Fruit fly (Drosophila melanogaster) S2 (cell line): ENCODE measurements around the gene Ppat-Dpck.

Experiments used
- CG8478 ChIP-seq: fragments of >200 bp; optimal IDR thresholded peaks from 2 replicates; lab custom pipeline; 2018
- CTCF ChIP-seq, 2 experiments: fragments of >200 bp; optimal IDR thresholded peaks; 2 replicates each; lab custom pipeline; 2018

The Ppat-Dpck gene

DNA sequence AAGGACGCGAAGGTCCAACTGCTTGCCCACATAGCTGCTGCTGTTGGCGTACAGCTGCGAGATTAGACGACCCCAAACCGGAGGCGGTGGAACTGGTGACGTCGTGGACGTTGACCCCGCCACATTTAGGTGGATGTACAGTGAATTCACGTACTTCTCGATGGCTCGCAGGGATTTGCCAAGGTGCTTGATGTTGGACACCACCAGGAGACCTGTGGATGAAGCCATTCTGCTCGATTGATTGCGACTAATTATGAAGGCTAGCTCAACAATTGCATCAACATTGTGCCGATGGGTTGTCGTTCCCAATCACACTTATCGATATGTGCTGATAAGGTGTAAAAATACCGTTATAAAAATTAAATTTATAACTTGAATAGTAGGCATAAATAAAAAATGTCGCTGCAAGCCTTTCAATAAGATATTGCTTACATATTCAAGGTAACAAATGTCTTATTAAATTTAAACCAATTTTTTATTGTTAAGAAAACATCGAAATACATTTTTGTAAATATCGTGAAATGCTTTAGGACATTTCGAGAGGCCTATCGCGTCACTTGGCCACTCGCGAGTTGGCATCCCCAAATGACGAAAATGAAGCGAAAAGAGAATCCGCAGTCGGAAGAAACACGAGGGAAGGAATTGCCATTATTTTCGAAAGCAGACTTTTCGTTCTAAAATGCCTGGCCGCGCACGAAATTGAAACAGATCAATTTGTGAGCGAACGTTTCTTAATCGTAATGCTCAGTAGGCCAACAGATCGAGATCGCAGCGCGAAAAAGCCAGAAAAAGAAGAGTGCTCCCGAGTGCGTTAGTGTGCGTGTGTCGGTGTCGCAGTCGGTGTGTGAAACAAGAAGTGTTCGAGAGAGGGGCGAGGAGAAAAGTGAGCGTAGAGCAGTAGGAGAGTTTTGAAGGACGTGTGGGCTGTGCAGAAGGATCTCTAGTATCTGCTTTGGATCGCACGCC is at the start of gene Ppat-Dpck, which contains the start of gene scny:
Gene Ppat-Dpck, minus strand, starts transcription at position 263 of the 966 bp plus-strand sequence.
Gene scny, plus strand, starts transcription at position 471 of the 966 bp plus-strand sequence.
- TF ChIP-seq CG8478 (lab: Kevin White, UChicago) (no peak), CTCF (optimal IDR thresholded peaks at IDR 0.05; lab: Kevin White, UChicago) (peak in 1 of 2 experiments; percentile 6)

DNA sequence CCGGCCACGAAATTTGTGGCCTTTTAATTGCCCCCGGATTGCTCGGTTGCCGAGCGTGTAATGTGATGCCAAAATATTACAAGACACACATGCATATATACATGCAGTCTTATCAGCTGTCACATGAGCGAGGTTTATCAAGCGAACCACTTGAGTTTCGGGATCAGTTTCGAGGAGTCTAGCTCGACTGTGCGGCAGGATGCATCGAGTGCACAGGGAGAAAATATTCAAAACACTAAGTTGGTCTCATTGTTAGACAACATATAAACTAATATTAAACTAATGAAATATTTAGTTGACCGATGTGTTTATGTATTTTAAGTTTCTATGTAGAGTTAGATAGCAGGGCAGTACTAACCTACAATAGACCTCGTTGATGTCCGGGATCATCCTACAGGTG is 48.6 kb upstream of the Ppat-Dpck start:
- no peak for TF ChIP-seq CTCF (optimal IDR thresholded peaks at IDR 0.05; lab: Kevin White, UChicago)
- no peak for TF ChIP-seq CG8478 (lab: Kevin White, UChicago)

DNA sequence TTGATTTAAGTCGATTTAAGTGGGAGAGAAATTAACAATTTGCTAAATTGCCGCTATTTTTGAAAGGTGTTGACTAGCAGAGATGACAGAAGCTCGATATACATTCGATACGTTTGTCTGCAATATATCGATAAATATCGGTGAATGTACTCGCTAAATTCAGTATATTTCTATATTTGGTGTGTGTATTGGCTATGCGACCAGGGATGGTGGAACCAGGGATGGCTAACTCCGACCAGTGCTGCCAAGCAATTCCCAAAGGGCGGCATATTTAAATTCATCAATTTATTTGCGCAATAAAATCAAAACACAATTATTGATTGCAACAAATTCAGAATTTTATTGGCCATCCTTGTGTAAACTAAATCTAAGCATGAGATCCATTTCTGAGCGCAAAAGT is 44.4 kb upstream of the Ppat-Dpck start, which contains the start of gene mad2:
Gene mad2, minus strand, starts transcription at position 78 of the 400 bp plus-strand sequence.
- TF ChIP-seq CTCF (optimal IDR thresholded peaks at IDR 0.05; lab: Kevin White, UChicago): peak; percentile 42 to 64
- TF ChIP-seq CG8478 (lab: Kevin White, UChicago): no peak

DNA sequence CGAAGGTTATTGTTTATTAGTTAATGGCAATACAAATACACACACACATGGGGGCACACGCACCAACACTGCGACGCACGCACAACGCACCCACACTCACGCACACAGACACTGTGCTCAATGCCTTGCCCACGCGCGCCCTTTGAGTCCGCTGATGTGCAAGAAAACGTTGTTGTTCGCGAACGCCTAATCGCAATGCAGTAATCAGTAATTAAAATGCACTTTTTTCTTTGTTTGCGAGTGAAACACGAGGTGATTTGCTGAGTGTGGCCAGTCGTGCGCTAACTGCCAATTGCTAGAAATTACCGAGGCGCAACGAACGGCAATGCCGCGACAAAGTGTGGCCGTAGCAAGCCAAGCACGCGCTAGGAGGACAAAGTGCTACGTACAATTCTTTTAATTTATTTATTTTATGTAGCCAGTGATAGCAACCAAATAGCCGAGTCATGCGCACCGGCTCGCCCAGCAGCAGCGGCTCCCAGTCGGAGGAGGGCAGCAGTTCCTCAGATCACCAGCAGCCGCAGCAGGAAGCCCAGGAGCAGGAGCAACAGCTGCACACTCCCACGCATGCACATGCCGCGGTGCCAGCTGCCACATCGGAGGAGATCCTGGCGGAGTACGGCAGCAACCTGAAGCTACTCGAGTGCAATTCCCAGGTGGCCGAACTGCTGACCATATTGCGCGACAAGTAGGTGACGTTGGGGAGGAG is 42.2 kb upstream of the Ppat-Dpck start, which contains the start of the genes S6k and kri:
Gene S6k, minus strand, starts transcription at position 299 of the 709 bp plus-strand sequence.
Gene kri, plus strand, starts transcription at position 341 of the 709 bp plus-strand sequence.
- no peak for TF ChIP-seq CG8478 (lab: Kevin White, UChicago)
- TF ChIP-seq CTCF (optimal IDR thresholded peaks at IDR 0.05; lab: Kevin White, UChicago): peak; percentile 0 to 18

DNA sequence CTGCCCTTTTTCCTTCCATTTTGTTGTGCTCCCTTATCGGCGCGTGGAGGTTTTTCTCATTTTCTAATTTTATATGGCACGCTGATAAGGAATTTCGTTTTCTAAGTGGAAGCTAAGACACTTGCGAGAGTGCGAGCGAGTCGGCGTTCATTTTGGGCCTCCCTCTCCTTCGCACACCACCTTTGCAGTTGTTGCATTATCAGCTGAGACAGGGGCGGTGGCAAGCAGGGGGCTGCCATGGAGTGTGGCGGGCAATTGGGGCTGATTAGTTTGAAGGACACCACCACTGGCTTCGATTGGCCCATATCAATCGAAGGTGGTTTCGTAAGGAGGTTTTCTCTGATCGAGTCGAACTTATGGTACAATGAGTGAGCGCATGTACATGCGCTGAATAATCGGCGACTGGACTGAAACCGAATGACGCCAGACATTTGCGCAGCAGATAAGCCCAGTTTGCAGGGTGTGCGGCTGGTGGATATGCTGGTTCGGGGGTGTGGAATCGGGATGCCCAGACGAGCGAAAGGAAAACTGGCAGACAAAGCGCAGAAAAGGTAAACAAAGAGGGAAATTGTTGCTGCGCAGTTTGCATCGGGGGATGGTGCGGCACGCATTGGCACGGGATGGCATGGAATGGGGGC is 41.2 kb upstream of the Ppat-Dpck start:
- TF ChIP-seq CTCF (optimal IDR thresholded peaks at IDR 0.05; lab: Kevin White, UChicago) (no peak), CG8478 (lab: Kevin White, UChicago) (no peak)

DNA sequence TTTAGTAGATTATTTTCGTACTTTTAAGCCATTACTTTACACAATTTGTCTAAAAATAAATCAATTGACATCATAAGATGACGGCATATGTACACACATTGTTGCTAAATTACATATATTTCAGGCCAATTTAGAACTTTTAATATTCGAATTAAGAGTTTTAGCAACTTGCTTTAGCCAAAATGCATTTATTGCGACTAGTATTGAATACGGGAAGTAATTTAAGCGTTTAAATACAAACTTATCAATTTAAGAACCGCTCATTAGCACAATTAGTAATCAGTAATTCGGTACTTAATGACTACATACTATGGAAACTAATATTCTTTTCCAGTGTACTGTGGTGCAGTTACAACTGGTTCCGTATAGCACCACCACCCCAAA is 40.6 kb upstream of the Ppat-Dpck start:
- no peak for TF ChIP-seq CTCF (optimal IDR thresholded peaks at IDR 0.05; lab: Kevin White, UChicago)
- no peak for TF ChIP-seq CG8478 (lab: Kevin White, UChicago)

DNA sequence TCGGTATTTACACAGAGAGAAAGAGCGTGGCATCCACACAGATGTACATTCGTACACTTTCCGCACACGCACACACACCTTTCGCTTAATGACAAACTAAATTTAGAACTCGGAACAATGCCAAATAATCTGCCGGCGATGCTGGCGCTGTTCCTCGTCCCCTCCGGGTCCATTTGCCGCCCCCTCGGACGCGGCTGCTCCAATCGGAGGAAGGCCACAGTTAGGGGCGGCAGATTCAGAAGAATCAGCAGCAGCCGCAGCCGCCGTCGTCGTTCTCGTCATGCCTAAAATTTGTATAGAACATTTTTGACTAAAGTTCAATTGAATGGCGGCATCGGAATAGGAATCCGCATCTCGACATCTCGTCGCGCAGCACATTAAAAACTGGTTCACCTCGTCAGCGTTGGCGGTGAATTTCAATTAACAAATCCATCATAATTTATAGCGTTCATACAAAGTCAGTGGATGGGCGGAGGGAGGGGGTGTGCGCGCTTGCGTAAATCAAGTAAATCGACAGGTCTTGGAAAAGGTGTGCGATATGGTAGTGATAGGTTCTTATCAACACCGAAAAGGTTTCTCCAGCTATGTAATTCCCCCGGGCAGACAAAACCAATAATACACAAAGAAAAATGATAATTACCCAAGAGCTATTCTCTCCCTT is 40.1 kb upstream of the Ppat-Dpck start:
- TF ChIP-seq CTCF (optimal IDR thresholded peaks at IDR 0.05; lab: Kevin White, UChicago) (no peak), CG8478 (lab: Kevin White, UChicago) (no peak)

DNA sequence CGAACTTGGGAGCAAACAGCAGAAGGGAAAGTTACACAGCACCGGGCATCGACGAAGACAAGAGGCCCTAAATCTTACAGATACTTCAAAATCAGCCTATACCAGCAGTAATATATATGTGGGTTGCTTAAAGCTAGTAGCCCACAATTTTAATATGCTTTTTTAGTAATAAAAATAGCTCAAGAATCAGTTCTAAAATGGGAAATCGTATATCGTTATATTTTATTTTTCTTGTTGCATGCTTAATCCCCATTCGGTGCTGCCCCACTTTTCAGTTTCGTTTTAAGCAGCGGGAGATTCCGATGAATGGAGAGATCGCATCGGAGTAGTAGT is 39.5 kb upstream of the Ppat-Dpck start:
- TF ChIP-seq CG8478 (lab: Kevin White, UChicago) (no peak), CTCF (optimal IDR thresholded peaks at IDR 0.05; lab: Kevin White, UChicago) (no peak)

DNA sequence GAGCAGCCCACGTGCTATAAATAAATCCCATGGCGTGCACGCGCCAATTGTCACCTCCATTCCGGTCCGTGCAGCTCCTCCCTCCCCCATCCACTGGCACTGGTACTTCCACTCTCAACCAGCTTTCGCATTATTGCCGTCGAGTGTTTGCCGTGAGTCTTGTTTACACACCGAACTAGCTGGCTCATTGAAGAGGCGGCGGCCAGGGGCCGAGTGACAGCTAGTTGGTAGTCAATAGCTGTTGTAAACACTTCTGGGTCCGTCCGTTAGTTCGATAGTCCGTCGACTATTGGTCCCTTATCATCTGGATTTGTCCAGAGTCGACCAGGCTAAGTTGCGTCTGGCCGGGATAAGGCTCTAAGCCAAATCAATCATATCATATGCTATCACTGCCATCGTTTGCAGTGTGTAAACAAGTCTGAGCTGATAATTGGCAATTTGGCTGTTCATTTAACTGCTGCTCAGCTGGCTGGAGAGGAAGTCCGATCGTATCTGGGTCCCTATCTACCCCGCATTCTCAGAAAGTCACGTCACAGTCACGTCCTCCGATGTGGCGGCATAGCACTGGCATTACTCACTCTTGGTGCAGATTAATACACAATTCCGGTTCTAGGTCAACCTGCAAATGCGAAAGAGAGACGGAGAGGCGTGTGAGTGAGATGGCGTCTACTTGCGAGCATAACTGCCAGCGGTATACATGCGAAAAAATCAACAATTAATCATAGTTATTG is 38.9 kb upstream of the Ppat-Dpck start:
- no peak for TF ChIP-seq CG8478 (lab: Kevin White, UChicago)
- TF ChIP-seq CTCF (optimal IDR thresholded peaks at IDR 0.05; lab: Kevin White, UChicago): no peak

DNA sequence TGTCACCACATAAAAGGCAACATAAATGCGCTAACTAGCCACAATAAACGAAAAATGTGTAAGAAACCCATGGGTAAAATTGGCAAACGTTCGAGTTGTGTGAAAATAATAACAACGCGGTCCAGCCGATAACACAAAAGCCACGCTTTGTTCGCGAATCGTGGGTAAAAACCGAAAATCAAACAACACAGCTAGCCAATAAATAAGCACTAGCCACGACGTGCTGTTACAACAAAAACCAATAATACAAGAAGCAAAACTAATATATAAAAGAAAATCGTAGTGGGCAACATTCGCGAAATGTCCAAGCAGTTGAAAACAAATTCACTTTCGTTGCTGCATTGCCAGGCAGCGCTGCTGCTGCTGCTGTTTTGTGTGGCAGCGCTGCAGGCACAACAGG is 34.1 kb upstream of the Ppat-Dpck start, which contains the start of gene CG42272:
Gene CG42272, plus strand, starts transcription at position 301 of the 400 bp plus-strand sequence.
- TF ChIP-seq CTCF (optimal IDR thresholded peaks at IDR 0.05; lab: Kevin White, UChicago) (no peak), CG8478 (lab: Kevin White, UChicago) (no peak)

DNA sequence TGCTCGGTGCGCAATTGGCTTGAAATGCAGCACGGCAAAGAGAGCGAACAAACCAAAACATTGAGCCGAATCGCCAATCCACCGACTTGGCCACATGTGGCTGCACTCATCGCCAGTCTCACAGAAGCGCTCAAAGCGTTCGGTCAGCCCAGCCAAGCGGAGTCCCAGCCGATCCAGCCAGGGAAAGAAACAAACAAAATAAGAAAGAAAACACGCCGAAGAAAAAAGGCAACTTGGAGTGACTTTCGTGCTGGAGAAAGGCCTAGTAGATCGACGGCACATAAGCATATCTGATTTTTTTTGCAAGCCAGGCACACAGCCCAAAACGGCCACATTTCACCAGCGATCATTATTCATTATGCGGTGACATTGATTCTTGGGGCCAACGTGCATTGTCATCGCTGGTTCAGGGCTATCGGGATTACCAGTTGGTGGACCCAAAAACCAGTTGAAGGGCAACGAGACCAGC is 33.5 kb upstream of the Ppat-Dpck start:
- TF ChIP-seq CTCF (optimal IDR thresholded peaks at IDR 0.05; lab: Kevin White, UChicago) (no peak), CG8478 (lab: Kevin White, UChicago) (no peak)

DNA sequence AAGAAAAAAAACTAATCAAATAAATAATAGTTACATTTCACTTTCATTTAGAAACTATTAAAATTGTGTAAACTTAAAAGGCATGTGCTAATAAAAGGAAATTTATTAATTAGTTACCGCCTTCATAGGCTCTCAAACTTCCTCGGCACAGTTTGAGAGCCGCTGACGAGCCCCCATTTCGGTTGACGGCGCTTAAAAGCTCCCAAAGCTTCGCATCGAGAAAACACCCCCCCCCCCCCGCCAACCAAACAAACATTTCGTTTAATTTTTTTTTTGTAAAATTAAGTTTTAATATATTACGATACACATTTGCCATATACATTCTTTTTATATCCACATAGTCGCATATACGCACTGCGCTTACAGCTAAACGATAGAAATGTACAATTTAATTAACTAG is 28.7 kb upstream of the Ppat-Dpck start:
- TF ChIP-seq CTCF (optimal IDR thresholded peaks at IDR 0.05; lab: Kevin White, UChicago): no peak
- no peak for TF ChIP-seq CG8478 (lab: Kevin White, UChicago)

DNA sequence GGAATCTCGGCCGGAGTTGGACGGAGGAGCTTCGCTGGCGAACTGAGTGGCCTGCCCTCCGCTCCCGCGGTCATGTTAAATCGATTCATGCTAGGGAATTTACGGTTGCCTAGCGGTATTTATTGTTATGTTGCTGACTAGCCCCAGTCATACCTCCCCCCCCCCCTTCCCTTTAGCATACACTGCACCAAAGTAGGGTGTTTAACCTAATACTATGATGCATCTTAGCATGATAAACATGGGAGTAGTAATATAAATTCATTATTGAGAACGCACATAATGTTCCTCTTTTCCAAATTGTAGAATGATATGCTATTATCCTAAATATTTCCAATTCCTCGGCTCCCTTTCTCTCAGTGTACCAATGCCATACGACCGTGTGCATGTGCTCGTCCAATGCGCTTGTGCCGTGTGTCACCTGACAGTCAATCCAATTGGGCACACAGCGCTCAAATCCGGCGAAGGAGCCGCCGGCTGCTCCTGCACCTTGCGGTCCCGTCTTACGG is 28.0 kb upstream of the Ppat-Dpck start, which contains the start of gene Tektin-C:
Gene Tektin-C, minus strand, starts transcription at position 51 of the 506 bp plus-strand sequence.
- TF ChIP-seq CTCF (optimal IDR thresholded peaks at IDR 0.05; lab: Kevin White, UChicago) (no peak), CG8478 (lab: Kevin White, UChicago) (no peak)
